Worm (Caenorhabditis elegans) whole organism, L4 larva: ENCODE results near the gene Y67A10A.3.

Source experiments
- F26F4.8 ChIP-seq: fragments of 200-800 bp; sonication (Bioruptor generic); conservative IDR thresholded peaks from 2 replicates; pipeline ENCODE4 v1.3.6; 2022; ENCODE audit warnings: missing genetic modification characterization, missing compliant biosample characterization
- F37D6.2 ChIP-seq: sonication (generic microtip); optimal IDR thresholded peaks from 2 replicates; lab custom pipeline; 2016; ENCODE audit warnings: mild to moderate bottlenecking, missing genetic modification characterization, missing compliant biosample characterization
- T26A8.4 ChIP-seq: fragments of 200-800 bp; sonication (Bioruptor generic); IDR thresholded peaks from 2 replicates; pipeline ENCODE4 v1.3.6; 2022; ENCODE audit warnings: missing genetic modification characterization, missing compliant biosample characterization
- Y105C5A.15 ChIP-seq: fragments of 200-800 bp; sonication (Bioruptor generic); IDR thresholded peaks from 2 replicates; pipeline ENCODE4 v1.3.6; 2022; ENCODE audit warnings: missing genetic modification characterization, missing compliant biosample characterization
- ZK337.2 ChIP-seq: fragments of 200-800 bp; sonication (Bioruptor generic); IDR thresholded peaks from 2 replicates; pipeline ENCODE4 v1.3.6; 2022; ENCODE audit warnings: missing genetic modification reagents, missing genetic modification characterization, missing compliant biosample characterization
- aha-1 ChIP-seq: fragments of 150-350 bp; peaks from one replicate; lab custom pipeline; 2014; ENCODE audit warnings: missing biosample characterization, missing genetic modification characterization
- arid-1 ChIP-seq: fragments of 200-800 bp; sonication (Bioruptor generic); conservative IDR thresholded peaks from 2 replicates; pipeline ENCODE4 v1.3.6; 2022; ENCODE audit warnings: missing genetic modification reagents, missing genetic modification characterization, missing compliant biosample characterization
- ceh-20 ChIP-seq: fragments of 200-800 bp; sonication (Bioruptor generic); IDR thresholded peaks from 2 replicates; pipeline ENCODE4 v1.3.6; 2022; ENCODE audit warnings: missing genetic modification reagents, missing genetic modification characterization, missing compliant biosample characterization
- ceh-32 ChIP-seq: sonication (generic microtip); optimal IDR thresholded peaks from 2 replicates; lab custom pipeline; 2016; ENCODE audit warnings: mild to moderate bottlenecking, missing genetic modification characterization, missing compliant biosample characterization; ENCODE audit not compliant: poor library complexity
- ceh-62 ChIP-seq: sonication (generic microtip); optimal IDR thresholded peaks from 2 replicates; lab custom pipeline; 2017; ENCODE audit warnings: missing biosample characterization, missing genetic modification characterization
- daf-16 ChIP-seq, 3 experiments: sonication (generic microtip); optimal IDR thresholded peaks; 2 replicates each; lab custom pipeline; 2016 to 2017; ENCODE audit warnings: missing genetic modification characterization in 3 of 3, missing genetic modification reagents in 3 of 3, mild to moderate bottlenecking in 2 of 3, missing compliant biosample characterization in 2 of 3, missing biosample characterization in 1 of 3, moderate library complexity in 1 of 3
- daf-19 ChIP-seq: fragments of 200-800 bp; sonication (Bioruptor generic); conservative IDR thresholded peaks from 2 replicates; pipeline ENCODE4 v1.3.6; 2022; ENCODE audit warnings: missing genetic modification characterization, missing compliant biosample characterization
- daf-8 ChIP-seq: fragments of 200-800 bp; sonication (Bioruptor generic); IDR thresholded peaks from 2 replicates; pipeline ENCODE4 v1.3.6; 2022; ENCODE audit warnings: missing genetic modification characterization, missing compliant biosample characterization
- dmd-6 ChIP-seq: fragments of 200-800 bp; sonication (Bioruptor generic); IDR thresholded peaks from 2 replicates; pipeline ENCODE4 v1.3.6; 2022; ENCODE audit warnings: missing genetic modification reagents, missing genetic modification characterization, missing compliant biosample characterization
- dmd-8 ChIP-seq: fragments of 200-800 bp; sonication (Bioruptor generic); IDR thresholded peaks from 2 replicates; pipeline ENCODE4 v1.3.6; 2022; ENCODE audit warnings: missing genetic modification characterization, missing compliant biosample characterization
- egl-27 ChIP-seq: sonication (generic microtip); optimal IDR thresholded peaks from 3 replicates; lab custom pipeline; 2017; ENCODE audit warnings: missing biosample characterization, missing genetic modification reagents, missing genetic modification characterization
- fkh-10 ChIP-seq: fragments of 150-350 bp; optimal IDR thresholded peaks from 2 replicates; lab custom pipeline; 2014; ENCODE audit warnings: missing biosample characterization, missing genetic modification reagents, missing genetic modification characterization
- fos-1 ChIP-seq: fragments of 150-350 bp; optimal IDR thresholded peaks from 2 replicates; lab custom pipeline; 2014; ENCODE audit warnings: missing biosample characterization, missing genetic modification characterization
- hlh-11 ChIP-seq: fragments of 200-800 bp; sonication (Bioruptor generic); optimal IDR thresholded peaks from 2 replicates; lab custom pipeline; 2018; ENCODE audit warnings: mild to moderate bottlenecking, missing genetic modification characterization, missing compliant biosample characterization
- hlh-30 ChIP-seq: sonication (generic microtip); optimal IDR thresholded peaks from 2 replicates; lab custom pipeline; 2017; ENCODE audit warnings: antibody characterized with exemption, mild to moderate bottlenecking, missing genetic modification characterization, missing compliant biosample characterization; ENCODE audit not compliant: insufficient read depth
- lin-13 ChIP-seq: fragments of 150-350 bp; optimal IDR thresholded peaks from 2 replicates; lab custom pipeline; 2014; ENCODE audit warnings: missing biosample characterization, missing genetic modification reagents, missing genetic modification characterization
- lin-38 ChIP-seq: fragments of 200-800 bp; sonication (Bioruptor generic); IDR thresholded peaks from 2 replicates; pipeline ENCODE4 v1.3.6; 2022; ENCODE audit warnings: missing genetic modification reagents, missing genetic modification characterization, missing compliant biosample characterization
- lir-3 ChIP-seq: sonication (generic microtip); optimal IDR thresholded peaks from 2 replicates; lab custom pipeline; 2016; ENCODE audit warnings: mild to moderate bottlenecking, missing genetic modification characterization, missing compliant biosample characterization
- madf-9 ChIP-seq: fragments of 200-800 bp; sonication (Bioruptor generic); conservative IDR thresholded peaks from 2 replicates; pipeline ENCODE4 v1.3.6; 2022; ENCODE audit warnings: missing genetic modification reagents, missing genetic modification characterization, missing compliant biosample characterization
- mdl-1 ChIP-seq, 2 experiments: fragments of 150-350 bp in 1 of 2; sonication (generic microtip) in 1 of 2; optimal IDR thresholded peaks; 2 replicates each; lab custom pipeline; 2014 to 2017; ENCODE audit warnings: missing biosample characterization in 2 of 2, missing genetic modification characterization in 2 of 2
- nhr-102 ChIP-seq: sonication (generic microtip); optimal IDR thresholded peaks from 2 replicates; lab custom pipeline; 2016; ENCODE audit warnings: mild to moderate bottlenecking, missing genetic modification characterization, moderate library complexity, missing compliant biosample characterization
- nhr-42 ChIP-seq: fragments of 200-800 bp; sonication (Bioruptor generic); IDR thresholded peaks from 2 replicates; pipeline ENCODE4 v1.3.6; 2022; ENCODE audit warnings: missing genetic modification characterization, missing compliant biosample characterization
- pha-4 ChIP-seq, 2 experiments: fragments of 150-350 bp in 1 of 2; fragments of 200-800 bp in 1 of 2; sonication (Bioruptor generic) in 1 of 2; IDR thresholded peaks in 1 of 2; optimal IDR thresholded peaks in 1 of 2; 2 replicates each; pipeline versions ENCODE4 v1.3.6 to Lab custom; 2014 to 2022; ENCODE audit warnings: missing genetic modification characterization in 2 of 2, missing genetic modification reagents in 2 of 2, missing biosample characterization in 1 of 2, missing compliant biosample characterization in 1 of 2
- pqm-1 ChIP-seq: sonication (generic microtip); optimal IDR thresholded peaks from 2 replicates; lab custom pipeline; 2017; ENCODE audit warnings: missing biosample characterization, missing genetic modification characterization
- rbr-2 ChIP-seq: sonication (generic microtip); optimal IDR thresholded peaks from 2 replicates; lab custom pipeline; 2016; ENCODE audit warnings: missing genotype, missing genetic modification characterization, missing compliant biosample characterization
- saeg-2 ChIP-seq: fragments of 200-800 bp; sonication (Bioruptor generic); IDR thresholded peaks from 2 replicates; pipeline ENCODE4 v1.3.6; 2022; ENCODE audit warnings: missing genetic modification reagents, missing genetic modification characterization, missing compliant biosample characterization
- sdz-12 ChIP-seq: fragments of 200-800 bp; sonication (Bioruptor generic); optimal IDR thresholded peaks from 2 replicates; lab custom pipeline; 2018; ENCODE audit warnings: mild to moderate bottlenecking, missing genetic modification characterization, missing compliant biosample characterization
- spr-3 ChIP-seq: fragments of 200-800 bp; sonication (Bioruptor generic); optimal IDR thresholded peaks from 2 replicates; lab custom pipeline; 2018; ENCODE audit warnings: mild to moderate bottlenecking, missing genetic modification characterization, missing compliant biosample characterization
- unc-130 ChIP-seq: sonication (generic microtip); optimal IDR thresholded peaks from 2 replicates; lab custom pipeline; 2016; ENCODE audit warnings: missing genetic modification reagents, missing genetic modification characterization, missing compliant biosample characterization
- unc-62 ChIP-seq, 3 experiments: fragments of 150-350 bp in 1 of 3; sonication (generic microtip); optimal IDR thresholded peaks in 2 of 3; peaks in 1 of 3; 1 replicate in 1 of 3; 2 replicates in 2 of 3; lab custom pipeline; 2014 to 2017; ENCODE audit warnings: missing biosample characterization in 3 of 3, missing genetic modification characterization in 3 of 3, missing genetic modification reagents in 3 of 3, missing genotype in 1 of 3
- vab-7 ChIP-seq: fragments of 200-800 bp; sonication (Bioruptor generic); IDR thresholded peaks from 2 replicates; pipeline ENCODE4 v1.3.6; 2022; ENCODE audit warnings: missing genetic modification reagents, missing genetic modification characterization, missing compliant biosample characterization
- zfp-3 ChIP-seq: fragments of 200-800 bp; sonication (Bioruptor generic); conservative IDR thresholded peaks from 2 replicates; pipeline ENCODE4 v1.3.6; 2022; ENCODE audit warnings: missing genetic modification reagents, missing genetic modification characterization, missing compliant biosample characterization
- zip-11 ChIP-seq: fragments of 200-800 bp; sonication (Bioruptor generic); IDR thresholded peaks from 2 replicates; pipeline ENCODE4 v1.3.6; 2022; ENCODE audit warnings: missing genetic modification characterization, missing compliant biosample characterization

Gene Y67A10A.3

ce11 chrIV:14365837-14366378 is 31.6 kb upstream of the Y67A10A.3 start:
- TF ChIP-seq nhr-42 (GFP tag; lab: Robert Waterston, UW): no peak
- TF ChIP-seq aha-1 (tag; lab: Kevin White, UChicago): peak; percentile 66
- TF ChIP-seq unc-62 (GFP tag; optimal IDR thresholded peaks at IDR 0.05 in 1 of 2; lab: Kevin White, UChicago): peak in 1 of 2 experiments; percentile 93
- no peak for TF ChIP-seq unc-62 (tag; optimal IDR thresholded peaks at IDR 0.05; lab: Kevin White, UChicago)

- TF ChIP-seq aha-1 (tag; lab: Kevin White, UChicago) (peak; percentile 54), unc-130 (GFP tag; lab: Kevin White, UChicago) (no peak), unc-62 (GFP tag; optimal IDR thresholded peaks at IDR 0.05 in 1 of 2; lab: Kevin White, UChicago) (peak in 1 of 2 experiments; percentile 75), unc-62 (tag; optimal IDR thresholded peaks at IDR 0.05; lab: Kevin White, UChicago) (no peak), fkh-10 (GFP tag; lab: Kevin White, UChicago) (no peak)
Measured at ce11 chrIV:14361189-14361588, 26.9 kb upstream of the Y67A10A.3 start, which contains the start of gene ssu-2. Gene ssu-2 (plus strand): TSS chrIV:14361247.

ce11 chrIV:14356120-14356519 is 21.9 kb upstream of the Y67A10A.3 start:
- no peak for TF ChIP-seq dmd-8 (GFP tag; lab: Robert Waterston, UW)
- TF ChIP-seq nhr-42 (GFP tag; lab: Robert Waterston, UW): no peak
- no peak for TF ChIP-seq zfp-3 (GFP tag; lab: Robert Waterston, UW)
- TF ChIP-seq unc-62 (GFP tag; optimal IDR thresholded peaks at IDR 0.05 in 1 of 2; lab: Kevin White, UChicago): no peak
- no peak for TF ChIP-seq unc-62 (tag; optimal IDR thresholded peaks at IDR 0.05; lab: Kevin White, UChicago)
- TF ChIP-seq arid-1 (GFP tag; lab: Robert Waterston, UW): no peak
- no peak for TF ChIP-seq pqm-1 (tag; lab: Kevin White, UChicago)
- peak in 1 of 2 experiments; percentile 1 for TF ChIP-seq mdl-1 (tag; optimal IDR thresholded peaks at IDR 0.05; lab: Kevin White, UChicago)
- peak; percentile 30 for TF ChIP-seq rbr-2
- no peak for TF ChIP-seq hlh-11 (tag; lab: Kevin White, UChicago)
- peak; percentile 4 for TF ChIP-seq F37D6.2 (tag; lab: Kevin White, UChicago)
- TF ChIP-seq sdz-12: no peak
- peak; percentile 78 for TF ChIP-seq aha-1 (tag; lab: Kevin White, UChicago)
- TF ChIP-seq daf-19 (GFP tag; lab: Robert Waterston, UW): no peak
- no peak for TF ChIP-seq pha-4 (GFP tag; IDR thresholded peaks at IDR 0.05; lab: Robert Waterston, UW)
- no peak for TF ChIP-seq pha-4 (tag; optimal IDR thresholded peaks at IDR 0.05; lab: Kevin White, UChicago)
- TF ChIP-seq lin-38 (GFP tag; lab: Robert Waterston, UW): no peak
- no peak for TF ChIP-seq fos-1 (tag; lab: Kevin White, UChicago)
- TF ChIP-seq fkh-10 (GFP tag; lab: Kevin White, UChicago): peak; percentile 19
- no peak for TF ChIP-seq egl-27
- no peak for TF ChIP-seq ceh-32 (tag; lab: Kevin White, UChicago)
- peak; percentile 28 for TF ChIP-seq hlh-30
- TF ChIP-seq daf-16 (GFP tag; optimal IDR thresholded peaks at IDR 0.05; lab: Kevin White, UChicago): no peak
- TF ChIP-seq daf-16 (tag; optimal IDR thresholded peaks at IDR 0.05; lab: Kevin White, UChicago): no peak
- TF ChIP-seq dmd-6 (GFP tag; lab: Robert Waterston, UW): no peak
- TF ChIP-seq lin-13 (GFP tag; lab: Kevin White, UChicago): no peak
- TF ChIP-seq, all 104 proteins: peak for 6

ce11 chrIV:14350651-14351050 is 16.4 kb upstream of the Y67A10A.3 start, which contains the start of gene oac-56:
Gene oac-56 (minus strand): TSS chrIV:14350751.
- TF ChIP-seq dmd-8 (GFP tag; lab: Robert Waterston, UW) (no peak), Y105C5A.15 (no peak), T26A8.4 (GFP tag; lab: Robert Waterston, UW) (no peak), spr-3 (GFP tag; lab: Kevin White, UChicago) (no peak), zip-11 (GFP tag; lab: Robert Waterston, UW) (no peak), daf-8 (GFP tag; lab: Robert Waterston, UW) (no peak), ceh-20 (GFP tag; lab: Robert Waterston, UW) (no peak), lin-13 (GFP tag; lab: Kevin White, UChicago) (no peak), ZK337.2 (GFP tag; lab: Robert Waterston, UW) (no peak), madf-9 (GFP tag; lab: Robert Waterston, UW) (no peak), lir-3 (no peak), F26F4.8 (no peak), saeg-2 (GFP tag; lab: Robert Waterston, UW) (no peak), F37D6.2 (tag; lab: Kevin White, UChicago) (no peak), ceh-62 (tag; lab: Kevin White, UChicago) (no peak), nhr-102 (tag; lab: Kevin White, UChicago) (no peak), vab-7 (no peak), dmd-6 (GFP tag; lab: Robert Waterston, UW) (no peak)
- TF ChIP-seq, all 104 proteins: peak for 0
